Fruit fly (Drosophila melanogaster): ENCODE results near the gene NANS.
A peak's percentile ranks its signal among the peaks of the same experiment; 100 is the strongest.

The NANS gene

dm6 chr3R:12381130-12381700 lies 45.2 kb upstream of the NANS start (continued):
- TF ChIP-seq Gug (GFP tag; IDR thresholded peaks at IDR 0.05) = 0 out of 2 replicates have a peak, but pooled peaks have one; percentile 38
- no peak for TF ChIP-seq CG9139 (GFP tag; optimal IDR thresholded peaks at IDR 0.05)
- TF ChIP-seq CG8119 (GFP tag; IDR thresholded peaks at IDR 0.05) = peak; percentile 66
- TF ChIP-seq ss (GFP tag; optimal IDR thresholded peaks at IDR 0.05) = no peak
- TF ChIP-seq dac (GFP tag; optimal IDR thresholded peaks at IDR 0.05) = peak; percentile 23
- TF ChIP-seq CG3919 (GFP tag; optimal IDR thresholded peaks at IDR 0.05) = no peak
- TF ChIP-seq Sox102F (GFP tag; optimal IDR thresholded peaks at IDR 0.05) = no peak

DNA sequence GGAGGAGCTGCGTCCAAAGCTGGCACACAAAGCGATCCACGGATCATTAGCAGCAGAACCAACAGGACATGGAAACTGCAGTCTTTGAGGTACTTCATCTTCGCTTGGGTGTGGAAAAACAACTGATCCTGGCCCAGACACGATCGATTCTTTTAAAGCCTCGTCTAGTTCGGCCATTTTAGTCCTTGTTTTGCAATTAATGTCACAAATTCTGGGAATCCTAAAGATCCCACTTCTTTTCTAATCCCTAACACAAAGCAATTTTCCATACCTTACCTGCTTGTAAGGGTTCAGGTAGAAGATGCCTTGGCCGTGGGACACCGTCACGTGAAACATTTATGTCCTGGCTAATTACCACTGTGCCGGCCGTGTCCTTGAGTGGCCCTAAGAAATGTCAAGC lies 43.8 kb upstream of the NANS start, which contains the start of gene CG10035:
TSS of gene CG10035 (minus strand) at position 129 of the 400 bp plus-strand sequence.
- TF ChIP-seq Ets96B (tag; optimal IDR thresholded peaks at IDR 0.05) = no peak
- TF ChIP-seq Gug (GFP tag; IDR thresholded peaks at IDR 0.05) = no peak
- TF ChIP-seq pdm3 (GFP tag; optimal IDR thresholded peaks at IDR 0.05) = no peak

- TF ChIP-seq CG10669 (GFP tag; optimal IDR thresholded peaks at IDR 0.05) (no peak), CG34406 (GFP tag; optimal IDR thresholded peaks at IDR 0.05) (no peak)
Observed at dm6 chr3R:12383036-12383435, 43.3 kb upstream of the NANS start, which contains the start of gene GstD11. GstD11 (plus strand) TSS chr3R:12383336.

DNA sequence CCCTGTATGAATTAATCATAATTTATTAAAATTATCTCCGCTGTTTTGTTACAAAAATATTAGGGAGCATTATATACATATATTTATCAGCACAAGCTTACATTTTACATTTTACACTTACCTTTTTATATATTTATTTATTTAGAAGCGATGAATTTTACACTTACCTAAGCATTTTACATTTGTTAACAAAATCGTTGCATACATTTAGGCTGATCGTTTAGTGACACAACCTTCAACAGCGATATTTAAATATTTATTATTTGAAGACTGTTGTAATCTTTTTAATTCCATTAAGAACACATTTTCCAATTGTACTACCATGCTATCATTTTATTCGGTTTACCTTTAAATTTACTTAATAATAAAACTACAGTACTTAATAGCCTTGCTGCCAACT lies 42.6 kb upstream of the NANS start:
- TF ChIP-seq CG8632 (GFP tag; optimal IDR thresholded peaks at IDR 0.05) (no peak), CG11762 (GFP tag; optimal IDR thresholded peaks at IDR 0.05; ENCODE audit: insufficient read depth) (no peak), CG6276 (GFP tag; optimal IDR thresholded peaks at IDR 0.05) (no peak), pdm3 (GFP tag; optimal IDR thresholded peaks at IDR 0.05) (no peak), Sox15 (GFP tag; optimal IDR thresholded peaks at IDR 0.05) (no peak), CG11902 (GFP tag; optimal IDR thresholded peaks at IDR 0.05) (no peak), Eip78C (GFP tag) (peak; percentile 71), cyc (GFP tag; optimal IDR thresholded peaks at IDR 0.05) (no peak), fd85E (GFP tag; optimal IDR thresholded peaks at IDR 0.05) (no peak), CG6163 (GFP tag; IDR thresholded peaks at IDR 0.05) (no peak), CG32006 (GFP tag; optimal IDR thresholded peaks at IDR 0.05) (no peak), fkh (GFP tag; optimal IDR thresholded peaks at IDR 0.05) (peak; percentile 73)

dm6 chr3R:12384274-12384673 lies 42.1 kb upstream of the NANS start:
- no peak for TF ChIP-seq CG6163 (GFP tag; IDR thresholded peaks at IDR 0.05)
- no peak for TF ChIP-seq CG6276 (GFP tag; optimal IDR thresholded peaks at IDR 0.05)
- no peak for TF ChIP-seq dac (GFP tag; optimal IDR thresholded peaks at IDR 0.05)
- TF ChIP-seq Lpt (GFP tag; optimal IDR thresholded peaks at IDR 0.05) = peak; percentile 24
- no peak for TF ChIP-seq CG4318 (GFP tag; optimal IDR thresholded peaks at IDR 0.05)
- TF ChIP-seq CG10669 (GFP tag; optimal IDR thresholded peaks at IDR 0.05) = no peak
- 0 out of 3 replicates have a peak, but pooled peaks have one; percentile 18 for TF ChIP-seq eg (GFP tag; IDR thresholded peaks at IDR 0.05)
- TF ChIP-seq Smox (GFP tag; optimal IDR thresholded peaks at IDR 0.05) = no peak

- TF ChIP-seq CG6276 (GFP tag; optimal IDR thresholded peaks at IDR 0.05) = no peak
- no peak for TF ChIP-seq CG4318 (GFP tag; optimal IDR thresholded peaks at IDR 0.05)
- no peak for TF ChIP-seq Eip75B (GFP tag; optimal IDR thresholded peaks at IDR 0.05)
- TF ChIP-seq cyc (GFP tag; optimal IDR thresholded peaks at IDR 0.05) = no peak
- TF ChIP-seq CG11762 (GFP tag; optimal IDR thresholded peaks at IDR 0.05; ENCODE audit: insufficient read depth) = no peak
Observed at dm6 chr3R:12385949-12386348, 40.4 kb upstream of the NANS start, which contains the start of gene Sol1. Sol1 (plus strand) TSS chr3R:12386249.

DNA sequence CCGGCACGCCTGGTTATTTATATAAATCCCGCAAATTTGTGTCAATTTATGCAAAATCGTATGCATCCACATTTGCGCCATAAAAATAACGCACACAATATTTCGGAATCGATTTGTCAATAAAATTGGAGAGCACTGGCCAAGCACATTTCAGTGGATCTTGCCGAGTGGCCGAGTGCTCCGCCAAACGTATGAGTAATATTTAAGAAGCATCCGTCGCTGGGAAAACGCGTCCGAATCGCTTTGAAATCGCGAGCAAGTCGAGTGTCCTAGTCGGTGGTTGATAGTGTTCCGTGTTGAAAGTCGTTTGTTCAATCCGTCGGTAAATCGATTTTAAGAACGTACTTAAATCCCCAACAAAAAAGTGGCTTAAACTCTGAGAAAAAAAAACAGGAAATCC lies 39.4 kb upstream of the NANS start, which contains the start of gene CG33098:
TSS of gene CG33098 (plus strand) at position 224 of the 400 bp plus-strand sequence.
- TF ChIP-seq dac (GFP tag; optimal IDR thresholded peaks at IDR 0.05) (no peak), Hr38 (GFP tag; optimal IDR thresholded peaks at IDR 0.05) (no peak), Ets96B (tag; optimal IDR thresholded peaks at IDR 0.05) (no peak)
